Worm (Caenorhabditis elegans) whole organism, L1 larva: ENCODE data around the gene twk-43.

Experiments
- C04F5.9 ChIP-seq: sonication (generic microtip); optimal IDR thresholded peaks from 2 replicates; lab custom pipeline; 2016; ENCODE audit warnings: missing genetic modification characterization, missing compliant biosample characterization
- C16A3.4 ChIP-seq: fragments of 150-350 bp; optimal IDR thresholded peaks from 2 replicates; lab custom pipeline; 2014; ENCODE audit warnings: missing biosample characterization, missing genetic modification characterization
- F16B12.6 ChIP-seq: fragments of 150-350 bp; optimal IDR thresholded peaks from 2 replicates; lab custom pipeline; 2014; ENCODE audit warnings: missing biosample characterization, missing genetic modification characterization
- aha-1 ChIP-seq: fragments of 150-350 bp; optimal IDR thresholded peaks from 2 replicates; lab custom pipeline; 2014; ENCODE audit warnings: missing biosample characterization, missing genetic modification characterization
- aly-2 ChIP-seq: fragments of 150-350 bp; optimal IDR thresholded peaks from 2 replicates; lab custom pipeline; 2014; ENCODE audit warnings: missing biosample characterization, missing genetic modification characterization
- ama-1 ChIP-seq: fragments of 150-350 bp; optimal IDR thresholded peaks from 2 replicates; lab custom pipeline; 2014
- ceh-63 ChIP-seq: fragments of 200-800 bp; sonication (Bioruptor generic); optimal IDR thresholded peaks from 2 replicates; lab custom pipeline; 2018; ENCODE audit warnings: mild to moderate bottlenecking, missing genetic modification characterization, missing compliant biosample characterization
- ceh-88 ChIP-seq: fragments of 200-800 bp; sonication (Bioruptor generic); IDR thresholded peaks from 2 replicates; pipeline ENCODE4 v1.3.6; 2022; ENCODE audit warnings: missing genetic modification characterization, missing compliant biosample characterization
- dsc-1 ChIP-seq: sonication (generic microtip); optimal IDR thresholded peaks from 2 replicates; lab custom pipeline; 2016; ENCODE audit warnings: mild to moderate bottlenecking, missing genetic modification characterization, missing compliant biosample characterization
- efl-1 ChIP-seq, 4 experiments: fragments of 150-350 bp; optimal IDR thresholded peaks in 3 of 4; peaks in 1 of 4; 1 replicate in 1 of 4; 2 replicates in 3 of 4; lab custom pipeline; 2014; ENCODE audit warnings: missing biosample characterization in 2 of 4, missing genetic modification characterization in 2 of 4, missing genetic modification reagents in 2 of 4
- egl-13 ChIP-seq: sonication (generic microtip); optimal IDR thresholded peaks from 2 replicates; lab custom pipeline; 2016; ENCODE audit warnings: missing genotype, missing genetic modification reagents, missing genetic modification characterization, missing compliant biosample characterization
- egl-27 ChIP-seq, 2 experiments: fragments of 150-350 bp in 1 of 2; sonication (generic microtip); optimal IDR thresholded peaks; 3 replicates each; lab custom pipeline; 2017 to 2018; ENCODE audit warnings: missing biosample characterization in 2 of 2, missing genetic modification characterization in 2 of 2, missing genetic modification reagents in 2 of 2
- elt-3 ChIP-seq, 6 experiments: fragments of 150-350 bp in 1 of 6; sonication (generic microtip); optimal IDR thresholded peaks; 2 replicates each; lab custom pipeline; 2017 to 2018; ENCODE audit warnings: missing biosample characterization in 6 of 6, missing genetic modification characterization in 6 of 6, inconsistent platforms in 1 of 6
- ets-5 ChIP-seq: fragments of 200-800 bp; sonication (Bioruptor generic); IDR thresholded peaks from 2 replicates; pipeline ENCODE4 v1.3.6; 2022; ENCODE audit warnings: missing genetic modification characterization, missing compliant biosample characterization
- fkh-8 ChIP-seq: sonication (generic microtip); optimal IDR thresholded peaks from 2 replicates; lab custom pipeline; 2016; ENCODE audit warnings: mild to moderate bottlenecking, missing genetic modification characterization, missing compliant biosample characterization
- hpl-2 ChIP-seq: fragments of 150-350 bp; optimal IDR thresholded peaks from 2 replicates; lab custom pipeline; 2014; ENCODE audit warnings: missing biosample characterization, missing genetic modification reagents, missing genetic modification characterization
- irx-1 ChIP-seq: sonication (generic microtip); optimal IDR thresholded peaks from 2 replicates; lab custom pipeline; 2016; ENCODE audit warnings: missing genetic modification characterization, missing compliant biosample characterization
- lin-14 ChIP-seq: fragments of 200-800 bp; sonication (Bioruptor generic); optimal IDR thresholded peaks from 2 replicates; lab custom pipeline; 2018; ENCODE audit warnings: mild to moderate bottlenecking, missing genetic modification characterization, moderate library complexity, missing compliant biosample characterization
- lin-35 ChIP-seq, 2 experiments: fragments of 150-350 bp; optimal IDR thresholded peaks; 2 replicates each; lab custom pipeline; 2014; ENCODE audit warnings: missing biosample characterization in 2 of 2, missing genetic modification characterization in 2 of 2, missing genetic modification reagents in 2 of 2
- lin-39 ChIP-seq: fragments of 150-350 bp; optimal IDR thresholded peaks from 2 replicates; lab custom pipeline; 2014; ENCODE audit warnings: missing biosample characterization, missing genetic modification reagents, missing genetic modification characterization
- lsy-2 ChIP-seq, 2 experiments: fragments of 150-350 bp; optimal IDR thresholded peaks; 2 replicates each; lab custom pipeline; 2014; ENCODE audit warnings: missing biosample characterization in 2 of 2, missing genetic modification characterization in 2 of 2
- nhr-12 ChIP-seq: sonication (generic microtip); optimal IDR thresholded peaks from 2 replicates; lab custom pipeline; 2017; ENCODE audit warnings: missing biosample characterization, missing genetic modification characterization
- nhr-19 ChIP-seq: fragments of 200-800 bp; sonication (Bioruptor generic); conservative IDR thresholded peaks from 2 replicates; pipeline ENCODE4 v1.3.6; 2022; ENCODE audit warnings: missing genetic modification characterization, missing compliant biosample characterization
- nhr-20 ChIP-seq: sonication (generic microtip); optimal IDR thresholded peaks from 2 replicates; lab custom pipeline; 2016; ENCODE audit warnings: mild to moderate bottlenecking, missing genetic modification characterization, missing compliant biosample characterization
- nhr-237 ChIP-seq: fragments of 150-350 bp; optimal IDR thresholded peaks from 2 replicates; lab custom pipeline; 2014; ENCODE audit warnings: missing biosample characterization, missing genetic modification characterization
- nhr-28 ChIP-seq: fragments of 150-350 bp; optimal IDR thresholded peaks from 2 replicates; lab custom pipeline; 2014; ENCODE audit warnings: missing biosample characterization, missing genetic modification characterization
- nhr-71 ChIP-seq: sonication (generic microtip); optimal IDR thresholded peaks from 2 replicates; lab custom pipeline; 2016; ENCODE audit warnings: mild to moderate bottlenecking, missing genetic modification characterization, moderate library complexity, missing compliant biosample characterization
- nhr-76 ChIP-seq: sonication (generic microtip); optimal IDR thresholded peaks from 2 replicates; lab custom pipeline; 2017; ENCODE audit warnings: missing biosample characterization, missing genetic modification characterization
- nhr-77 ChIP-seq: fragments of 150-350 bp; optimal IDR thresholded peaks from 2 replicates; lab custom pipeline; 2014; ENCODE audit warnings: missing biosample characterization, missing genetic modification characterization
- nhr-85 ChIP-seq: sonication (generic microtip); peaks from one replicate; lab custom pipeline; 2016; ENCODE audit warnings: missing genetic modification characterization, inconsistent platforms, missing compliant biosample characterization
- nhr-90 ChIP-seq: sonication (generic microtip); optimal IDR thresholded peaks from 2 replicates; lab custom pipeline; 2016; ENCODE audit warnings: mild to moderate bottlenecking, missing genetic modification characterization, missing compliant biosample characterization; ENCODE audit not compliant: poor library complexity
- pax-3 ChIP-seq: fragments of 200-800 bp; sonication (Bioruptor generic); optimal IDR thresholded peaks from 2 replicates; lab custom pipeline; 2018; ENCODE audit warnings: mild to moderate bottlenecking, missing genetic modification characterization, moderate library complexity, missing compliant biosample characterization
- rnt-1 ChIP-seq: sonication (generic microtip); optimal IDR thresholded peaks from 2 replicates; lab custom pipeline; 2016; ENCODE audit warnings: mild to moderate bottlenecking, missing genetic modification characterization, moderate library complexity, missing compliant biosample characterization
- skn-1 ChIP-seq: fragments of 150-350 bp; optimal IDR thresholded peaks from 2 replicates; lab custom pipeline; 2014; ENCODE audit warnings: missing biosample characterization, missing genetic modification characterization
- sox-4 ChIP-seq: sonication (generic microtip); optimal IDR thresholded peaks from 2 replicates; lab custom pipeline; 2016; ENCODE audit warnings: missing genetic modification characterization, missing compliant biosample characterization
- sup-37 ChIP-seq: fragments of 200-800 bp; sonication (Bioruptor generic); optimal IDR thresholded peaks from 2 replicates; lab custom pipeline; 2018; ENCODE audit warnings: mild to moderate bottlenecking, missing genetic modification characterization, missing compliant biosample characterization
- swsn-7 ChIP-seq: sonication (generic microtip); optimal IDR thresholded peaks from 2 replicates; lab custom pipeline; 2016; ENCODE audit warnings: missing genetic modification characterization, missing compliant biosample characterization
- tbx-2 ChIP-seq: sonication (generic microtip); optimal IDR thresholded peaks from 2 replicates; lab custom pipeline; 2016; ENCODE audit warnings: missing genetic modification characterization, missing compliant biosample characterization
- unc-130 ChIP-seq: fragments of 150-350 bp; optimal IDR thresholded peaks from 2 replicates; lab custom pipeline; 2017; ENCODE audit warnings: missing biosample characterization, missing genetic modification characterization, inconsistent platforms
- unc-30 ChIP-seq: sonication (generic microtip); optimal IDR thresholded peaks from 2 replicates; lab custom pipeline; 2017; ENCODE audit warnings: missing biosample characterization, missing genetic modification characterization
- unc-86 ChIP-seq: sonication (generic microtip); optimal IDR thresholded peaks from 2 replicates; lab custom pipeline; 2016; ENCODE audit warnings: missing genetic modification characterization, missing compliant biosample characterization
- unc-98 ChIP-seq: fragments of 200-800 bp; sonication (Bioruptor generic); IDR thresholded peaks from 2 replicates; pipeline ENCODE4 v1.3.6; 2022; ENCODE audit warnings: missing genetic modification characterization, missing compliant biosample characterization
- vab-15 ChIP-seq: sonication (generic microtip); optimal IDR thresholded peaks from 2 replicates; lab custom pipeline; 2017; ENCODE audit warnings: missing genotype, mild to moderate bottlenecking, missing genetic modification characterization, missing compliant biosample characterization
- xbp-1 ChIP-seq: sonication (generic microtip); optimal IDR thresholded peaks from 2 replicates; lab custom pipeline; 2016; ENCODE audit warnings: missing genetic modification characterization, missing compliant biosample characterization
- zip-4 ChIP-seq: fragments of 200-800 bp; sonication (Bioruptor generic); optimal IDR thresholded peaks from 2 replicates; lab custom pipeline; 2018; ENCODE audit warnings: mild to moderate bottlenecking, missing genetic modification characterization, moderate library complexity, missing compliant biosample characterization
- ztf-4 ChIP-seq: fragments of 150-350 bp; optimal IDR thresholded peaks from 2 replicates; lab custom pipeline; 2014; ENCODE audit warnings: missing biosample characterization, missing genetic modification characterization

twk-43 gene

ce11 chrV:13345867-13346328 is at the start of gene twk-43:
TSS of gene twk-43 (plus strand) at chrV:13346278.
- TF ChIP-seq C16A3.4 = no peak
- no peak for TF ChIP-seq ama-1 (lab: Kevin White, UChicago)
- no peak for TF ChIP-seq nhr-237 (tag; lab: Kevin White, UChicago)
- peak; percentile 56 for TF ChIP-seq lin-39
- TF ChIP-seq xbp-1 = no peak
- no peak for TF ChIP-seq irx-1 (tag; lab: Kevin White, UChicago)
- TF ChIP-seq nhr-28 (tag; lab: Kevin White, UChicago) = no peak
- no peak for TF ChIP-seq C04F5.9 (tag; lab: Kevin White, UChicago)
- TF ChIP-seq nhr-20 (tag; lab: Kevin White, UChicago) = peak; percentile 25
- no peak for TF ChIP-seq hpl-2 (GFP tag; lab: Kevin White, UChicago)
- TF ChIP-seq lsy-2 (tag; optimal IDR thresholded peaks at IDR 0.05; lab: Kevin White, UChicago) = peak in 1 of 2 experiments; percentile 2
- peak; percentile 4 for TF ChIP-seq vab-15
- TF ChIP-seq sup-37 (GFP tag; lab: Kevin White, UChicago) = no peak
- peak; percentile 79 for TF ChIP-seq nhr-71 (tag; lab: Kevin White, UChicago)
- no peak for TF ChIP-seq ets-5 (GFP tag; lab: Robert Waterston, UW)
- TF ChIP-seq lin-14 (GFP tag; lab: Kevin White, UChicago) = peak; percentile 88
- TF ChIP-seq unc-86 (tag; lab: Kevin White, UChicago) = no peak
- no peak for TF ChIP-seq ceh-88 (GFP tag; lab: Robert Waterston, UW)
- TF ChIP-seq rnt-1 (tag; lab: Kevin White, UChicago) = peak; percentile 85
- no peak for TF ChIP-seq egl-27 (tag; optimal IDR thresholded peaks at IDR 0.05; lab: Kevin White, UChicago)
- TF ChIP-seq nhr-19 (GFP tag; lab: Robert Waterston, UW) = no peak; the same call in none of the 2 replicates
- TF ChIP-seq dsc-1 (tag; lab: Kevin White, UChicago) = peak; percentile 71
- TF ChIP-seq nhr-85 (tag; lab: Kevin White, UChicago) = no peak
- no peak for TF ChIP-seq aha-1 (tag; lab: Kevin White, UChicago)
- peak; percentile 10 for TF ChIP-seq tbx-2 (tag; lab: Kevin White, UChicago)
- TF ChIP-seq zip-4 (GFP tag; lab: Kevin White, UChicago) = no peak

ce11 chrV:13297220-13297619 is 48.9 kb upstream of the twk-43 start, which contains the start of gene C26E1.1:
TSS of gene C26E1.1 (plus strand) at chrV:13297520.
- TF ChIP-seq nhr-12 (tag; lab: Kevin White, UChicago) (no peak), fkh-8 (no peak), ceh-63 (GFP tag; lab: Kevin White, UChicago) (no peak), nhr-77 (tag; lab: Kevin White, UChicago) (no peak), lin-35 (GFP tag; optimal IDR thresholded peaks at IDR 0.05; lab: Kevin White, UChicago) (no peak), irx-1 (tag; lab: Kevin White, UChicago) (no peak), vab-15 (no peak), unc-86 (tag; lab: Kevin White, UChicago) (no peak), aha-1 (tag; lab: Kevin White, UChicago) (no peak), ztf-4 (tag; lab: Kevin White, UChicago) (no peak), dsc-1 (tag; lab: Kevin White, UChicago) (no peak), F16B12.6 (no peak), C04F5.9 (tag; lab: Kevin White, UChicago) (no peak)

DNA sequence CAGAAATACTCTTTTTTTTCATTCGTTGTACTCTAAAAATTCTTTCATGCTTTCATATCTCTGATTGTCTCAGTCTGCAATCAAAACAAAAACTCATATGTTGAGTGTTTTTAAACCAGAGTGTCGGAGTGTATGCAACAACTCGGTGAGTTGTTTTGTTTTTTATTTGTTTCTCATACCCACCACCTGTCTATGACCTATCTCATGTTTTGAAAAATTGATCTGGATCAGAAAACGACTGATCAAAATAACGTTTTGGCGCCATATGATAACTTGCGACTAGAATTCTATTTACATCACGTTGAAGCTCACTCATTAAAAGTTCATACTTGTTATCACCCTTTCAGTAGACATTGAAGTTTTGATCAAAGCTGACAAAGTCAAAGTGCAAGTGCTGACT is 47.4 kb upstream of the twk-43 start:
- TF ChIP-seq aly-2 (no peak), skn-1 (no peak), rnt-1 (tag; lab: Kevin White, UChicago) (peak; percentile 2), nhr-71 (tag; lab: Kevin White, UChicago) (peak; percentile 11), dsc-1 (tag; lab: Kevin White, UChicago) (no peak), tbx-2 (tag; lab: Kevin White, UChicago) (no peak), lin-14 (GFP tag; lab: Kevin White, UChicago) (peak; percentile 37)

DNA sequence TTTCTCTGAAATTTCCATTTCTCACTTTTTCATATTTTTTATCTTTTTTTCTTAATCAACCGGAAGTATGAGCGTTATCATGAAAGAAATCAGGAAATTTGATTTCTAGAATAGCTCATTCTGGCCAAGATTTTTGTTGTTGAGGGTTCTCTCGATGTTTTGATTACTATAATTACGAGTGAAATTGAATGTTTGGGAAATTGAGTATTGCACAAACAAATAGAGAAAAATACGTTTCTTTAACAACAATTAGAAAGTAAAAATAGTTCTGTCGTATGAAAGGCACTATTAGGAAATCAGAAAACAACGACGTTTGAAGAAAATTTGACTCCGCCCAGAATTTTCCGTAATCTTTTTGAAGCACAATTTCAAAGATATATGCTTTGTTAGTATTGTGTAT is 46.7 kb upstream of the twk-43 start:
- TF ChIP-seq fkh-8 = no peak
- no peak for TF ChIP-seq nhr-90
- no peak for TF ChIP-seq sox-4
- TF ChIP-seq unc-30 (tag; lab: Kevin White, UChicago) = no peak
- TF ChIP-seq skn-1 = no peak
- TF ChIP-seq F16B12.6 = no peak
- TF ChIP-seq egl-13 (tag; lab: Kevin White, UChicago) = no peak
- no peak for TF ChIP-seq efl-1 (optimal IDR thresholded peaks at IDR 0.05; lab: Kevin White, UChicago)
- peak in 1 of 2 experiments; percentile 65 for TF ChIP-seq efl-1 (GFP tag; optimal IDR thresholded peaks at IDR 0.05 in 1 of 2; lab: Kevin White, UChicago)
- no peak for TF ChIP-seq unc-86 (tag; lab: Kevin White, UChicago)
- TF ChIP-seq nhr-76 = no peak
- no peak for TF ChIP-seq zip-4 (GFP tag; lab: Kevin White, UChicago)
- TF ChIP-seq ama-1 (lab: Kevin White, UChicago) = no peak
- no peak for TF ChIP-seq elt-3 (tag; optimal IDR thresholded peaks at IDR 0.05; lab: Kevin White, UChicago)
- no peak for TF ChIP-seq swsn-7 (tag; lab: Kevin White, UChicago)
- TF ChIP-seq unc-130 (tag; lab: Kevin White, UChicago) = no peak
- no peak for TF ChIP-seq unc-98 (GFP tag; lab: Robert Waterston, UW)
- peak; percentile 60 for TF ChIP-seq pax-3
